Fruit fly (Drosophila melanogaster) whole organism, embryonic: Measurements from ENCODE around the gene prtp.

Experiments used
- CG10543 ChIP-seq: fragments of 200-800 bp; sonication (Bioruptor generic); optimal IDR thresholded peaks from 3 replicates; lab custom pipeline; 2017; ENCODE audit warnings: missing biosample characterization, mild to moderate bottlenecking, missing genetic modification characterization, moderate library complexity
- CG15011 ChIP-seq: fragments of 200-800 bp; sonication (Bioruptor generic); optimal IDR thresholded peaks from 3 replicates; lab custom pipeline; 2018; ENCODE audit warnings: missing biosample characterization, mild to moderate bottlenecking, missing genetic modification characterization
- CG2202 ChIP-seq: fragments of 200-800 bp; sonication (Bioruptor generic); optimal IDR thresholded peaks from 2 replicates; lab custom pipeline; 2018; ENCODE audit warnings: missing biosample characterization, mild to moderate bottlenecking, missing genetic modification characterization
- CG2678 ChIP-seq: fragments of 200-800 bp; sonication (Bioruptor generic); optimal IDR thresholded peaks from 3 replicates; lab custom pipeline; 2019; ENCODE audit warnings: missing biosample characterization, mild to moderate bottlenecking, missing genetic modification characterization, moderate library complexity
- CG31388 ChIP-seq: fragments of 200-800 bp; sonication (Bioruptor generic); optimal IDR thresholded peaks from 2 replicates; lab custom pipeline; 2016; ENCODE audit warnings: missing biosample characterization, missing genetic modification characterization
- CG31441 ChIP-seq: fragments of 200-800 bp; sonication (Bioruptor generic); IDR thresholded peaks from 2 replicates; pipeline ENCODE4 v1.3.6; 2022; ENCODE audit warnings: missing biosample characterization, missing genetic modification characterization
- CG32772 ChIP-seq: fragments of 200-800 bp; sonication (Bioruptor generic); IDR thresholded peaks from 2 replicates; pipeline ENCODE4 v1.3.6; 2022; ENCODE audit warnings: missing biosample characterization, missing genetic modification characterization
- CG33557 ChIP-seq: fragments of 200-800 bp; sonication (Bioruptor generic); optimal IDR thresholded peaks from 2 replicates; lab custom pipeline; 2019; ENCODE audit warnings: missing biosample characterization, mild to moderate bottlenecking, missing genetic modification characterization, moderate library complexity
- CG34422 ChIP-seq: fragments of 200-800 bp; sonication (Bioruptor generic); IDR thresholded peaks from 3 replicates; pipeline ENCODE4 v1.3.6; 2022; ENCODE audit warnings: missing biosample characterization, missing genetic modification characterization
- CG3995 ChIP-seq: fragments of 200-800 bp; sonication (Bioruptor generic); optimal IDR thresholded peaks from 3 replicates; lab custom pipeline; 2016; ENCODE audit warnings: missing biosample characterization, missing genetic modification characterization
- CG4282 ChIP-seq: fragments of 200-800 bp; sonication (Bioruptor generic); optimal IDR thresholded peaks from 2 replicates; lab custom pipeline; 2016; ENCODE audit warnings: missing biosample characterization, missing genetic modification characterization
- CG4730 ChIP-seq: fragments of 200-800 bp; sonication (Bioruptor generic); IDR thresholded peaks from 2 replicates; pipeline ENCODE4 v1.3.6; 2022; ENCODE audit warnings: missing biosample characterization, missing genetic modification characterization
- CG6765 ChIP-seq: fragments of 200-800 bp; sonication (Bioruptor generic); optimal IDR thresholded peaks from 3 replicates; lab custom pipeline; 2017; ENCODE audit warnings: missing biosample characterization, mild to moderate bottlenecking, missing genetic modification characterization
- CG8089 ChIP-seq: fragments of 200-800 bp; sonication (Bioruptor generic); optimal IDR thresholded peaks from 3 replicates; lab custom pipeline; 2016; ENCODE audit warnings: missing biosample characterization, missing genetic modification characterization
- D19A ChIP-seq: fragments of 200-800 bp; optimal IDR thresholded peaks from 3 replicates; lab custom pipeline; 2019; ENCODE audit warnings: missing biosample characterization, mild to moderate bottlenecking, missing genetic modification characterization, moderate library complexity
- Deaf1 ChIP-seq: fragments of 200-800 bp; optimal IDR thresholded peaks from 3 replicates; lab custom pipeline; 2019; ENCODE audit warnings: missing biosample characterization, mild to moderate bottlenecking, missing genetic modification characterization, moderate library complexity
- Doc3 ChIP-seq: fragments of 200-800 bp; sonication (Bioruptor generic); IDR thresholded peaks from 3 replicates; pipeline ENCODE4 v1.3.6; 2022; ENCODE audit warnings: missing biosample characterization, missing genetic modification characterization; ENCODE audit not compliant: partially characterized antibody
- Fer2 ChIP-seq: fragments of 200-800 bp; sonication (Bioruptor generic); optimal IDR thresholded peaks from 2 replicates; lab custom pipeline; 2018; ENCODE audit warnings: missing biosample characterization, mild to moderate bottlenecking, missing genetic modification characterization, moderate library complexity
- H15 ChIP-seq: fragments of 200-800 bp; sonication (Bioruptor generic); IDR thresholded peaks from 3 replicates; pipeline ENCODE4 v1.3.6; 2022; ENCODE audit warnings: missing biosample characterization, missing genetic modification characterization
- Hand ChIP-seq: fragments of 200-800 bp; sonication (Bioruptor generic); optimal IDR thresholded peaks from 2 replicates; lab custom pipeline; 2017; ENCODE audit warnings: mild to moderate bottlenecking, missing biosample characterization, missing genetic modification reagents, missing genetic modification characterization
- Lhr ChIP-seq: fragments of 200-800 bp; sonication (Bioruptor generic); optimal IDR thresholded peaks from 3 replicates; lab custom pipeline; 2017; ENCODE audit warnings: mild to moderate bottlenecking, missing biosample characterization, missing genetic modification reagents, missing genetic modification characterization
- Mes4 ChIP-seq: fragments of 200-800 bp; sonication (Bioruptor generic); optimal IDR thresholded peaks from 2 replicates; lab custom pipeline; 2016; ENCODE audit warnings: missing biosample characterization, missing genetic modification characterization
- Sin3A ChIP-seq: fragments of >200 bp; optimal IDR thresholded peaks from 2 replicates; lab custom pipeline; 2018
- YL-1 ChIP-seq: fragments of 200-800 bp; sonication (Bioruptor generic); optimal IDR thresholded peaks from 3 replicates; lab custom pipeline; 2017; ENCODE audit warnings: missing biosample characterization, mild to moderate bottlenecking, missing genetic modification characterization
- bbx ChIP-seq: fragments of 200-800 bp; sonication (Bioruptor generic); IDR thresholded peaks from 2 replicates; pipeline ENCODE4 v1.3.6; 2022; ENCODE audit warnings: missing biosample characterization, missing genetic modification characterization; ENCODE audit not compliant: partially characterized antibody
- chif ChIP-seq, 2 experiments: fragments of 200-800 bp; sonication (Bioruptor generic); optimal IDR thresholded peaks; 3 replicates each; lab custom pipeline; 2016; ENCODE audit warnings: missing biosample characterization in 2 of 2, missing genetic modification characterization in 2 of 2
- cwo ChIP-seq: fragments of 200-800 bp; sonication (Bioruptor generic); optimal IDR thresholded peaks from 3 replicates; lab custom pipeline; 2017; ENCODE audit warnings: missing biosample characterization, missing genetic modification characterization, mild to moderate bottlenecking, moderate library complexity, missing genetic modification reagents
- fd64A ChIP-seq: fragments of 200-800 bp; sonication (Bioruptor generic); optimal IDR thresholded peaks from 3 replicates; lab custom pipeline; 2018; ENCODE audit warnings: missing biosample characterization, mild to moderate bottlenecking, missing genetic modification characterization
- gt ChIP-seq: fragments of 200-800 bp; sonication (Bioruptor generic); IDR thresholded peaks from 2 replicates; pipeline ENCODE4 v1.3.6; 2022; ENCODE audit warnings: missing biosample characterization, missing genetic modification characterization
- ind ChIP-seq: fragments of 200-800 bp; sonication (Bioruptor generic); optimal IDR thresholded peaks from 3 replicates; lab custom pipeline; 2016; ENCODE audit warnings: missing biosample characterization, missing genetic modification characterization
- jigr1 ChIP-seq: fragments of 200-800 bp; sonication (Bioruptor generic); IDR thresholded peaks from 3 replicates; pipeline ENCODE4 v1.3.6; 2022; ENCODE audit warnings: missing biosample characterization, missing genetic modification characterization
- lab ChIP-seq: fragments of 200-800 bp; sonication (Bioruptor generic); optimal IDR thresholded peaks from 3 replicates; lab custom pipeline; 2017; ENCODE audit warnings: missing biosample characterization, missing genetic modification characterization, mild to moderate bottlenecking, moderate library complexity, missing genetic modification reagents
- lilli ChIP-seq: fragments of 200-800 bp; sonication (Bioruptor generic); optimal IDR thresholded peaks from 3 replicates; lab custom pipeline; 2016; ENCODE audit warnings: missing biosample characterization, missing genetic modification characterization
- mam ChIP-seq: fragments of 200-800 bp; sonication (Bioruptor generic); optimal IDR thresholded peaks from 3 replicates; lab custom pipeline; 2016; ENCODE audit warnings: missing biosample characterization, missing genetic modification characterization
- mirr ChIP-seq: fragments of 200-800 bp; sonication (Bioruptor generic); optimal IDR thresholded peaks from 3 replicates; lab custom pipeline; 2018; ENCODE audit warnings: missing biosample characterization, mild to moderate bottlenecking, missing genetic modification characterization
- nom ChIP-seq: fragments of 200-800 bp; sonication (Bioruptor generic); optimal IDR thresholded peaks from 2 replicates; lab custom pipeline; 2017; ENCODE audit warnings: missing biosample characterization, missing genetic modification characterization, mild to moderate bottlenecking, moderate library complexity, missing genetic modification reagents
- psq ChIP-seq: fragments of 200-800 bp; sonication (Bioruptor generic); optimal IDR thresholded peaks from 2 replicates; lab custom pipeline; 2017; ENCODE audit warnings: missing biosample characterization, missing genetic modification characterization
- scrt ChIP-seq: fragments of 200-800 bp; sonication (Bioruptor generic); optimal IDR thresholded peaks from 2 replicates; lab custom pipeline; 2018; ENCODE audit warnings: missing biosample characterization, mild to moderate bottlenecking, missing genetic modification characterization, moderate library complexity
- sens ChIP-seq: fragments of 200-800 bp; sonication (Bioruptor generic); peaks from one replicate; lab custom pipeline; 2016; ENCODE audit warnings: missing biosample characterization, missing genetic modification characterization
- seq ChIP-seq: fragments of 200-800 bp; sonication (Bioruptor generic); IDR thresholded peaks from 2 replicates; pipeline ENCODE4 v1.3.6; 2022; ENCODE audit warnings: missing biosample characterization, missing genetic modification characterization
- slbo ChIP-seq: fragments of 200-800 bp; sonication (Bioruptor generic); IDR thresholded peaks from 2 replicates; pipeline ENCODE4 v1.3.6; 2022; ENCODE audit warnings: missing biosample characterization, missing genetic modification characterization
- slp2 ChIP-seq: fragments of 200-800 bp; sonication (Bioruptor generic); optimal IDR thresholded peaks from 2 replicates; lab custom pipeline; 2016; ENCODE audit warnings: missing biosample characterization, missing genetic modification characterization
- tgo ChIP-seq: fragments of 200-800 bp; sonication (Bioruptor generic); IDR thresholded peaks from 3 replicates; pipeline ENCODE4 v1.3.6; 2022; ENCODE audit warnings: missing biosample characterization, missing genetic modification characterization
- tll ChIP-seq, 2 experiments: fragments of 200-800 bp in 1 of 2; fragments of >200 bp in 1 of 2; sonication (Bioruptor generic) in 1 of 2; optimal IDR thresholded peaks; 2 replicates each; lab custom pipeline; 2017 to 2019; ENCODE audit warnings: missing biosample characterization in 2 of 2, missing genetic modification characterization in 2 of 2, mild to moderate bottlenecking in 1 of 2, moderate library complexity in 1 of 2
- z ChIP-seq: fragments of 200-800 bp; sonication (Bioruptor generic); IDR thresholded peaks from 3 replicates; pipeline ENCODE4 v1.3.6; 2022; ENCODE audit warnings: missing biosample characterization, missing genetic modification characterization
- zen ChIP-seq: fragments of 200-800 bp; sonication (Bioruptor generic); optimal IDR thresholded peaks from 3 replicates; lab custom pipeline; 2018; ENCODE audit warnings: missing biosample characterization, mild to moderate bottlenecking, missing genetic modification characterization, moderate library complexity
- zen2 ChIP-seq: fragments of 200-800 bp; sonication (Bioruptor generic); IDR thresholded peaks from 3 replicates; pipeline ENCODE4 v1.3.6; 2022; ENCODE audit warnings: missing biosample characterization, missing genetic modification characterization; ENCODE audit not compliant: partially characterized antibody

The prtp gene

dm6 chrX:11713808-11714528 lies 2.6 kb upstream of the prtp start (continued):
- TF ChIP-seq cwo (no peak), Mes4 (GFP tag; lab: Kevin White, UChicago) (no peak), sens (GFP tag; lab: Kevin White, UChicago) (peak; percentile 69), CG4282 (GFP tag; lab: Kevin White, UChicago) (no peak), CG3995 (GFP tag; lab: Kevin White, UChicago) (no peak), CG32772 (GFP tag; lab: Robert Waterston, UW) (no peak), nom (GFP tag; lab: Kevin White, UChicago) (peak; percentile 65), YL-1 (GFP tag; lab: Kevin White, UChicago) (peak; percentile 52), Deaf1 (tag; lab: Kevin White, UChicago) (peak; percentile 45), lab (GFP tag; lab: Kevin White, UChicago) (peak; percentile 33), seq (GFP tag; lab: Robert Waterston, UW) (no peak), CG34422 (peak; percentile 16; the same call in 1 of the 3 replicates), mirr (GFP tag; lab: Kevin White, UChicago) (peak; percentile 66), CG10543 (GFP tag; lab: Kevin White, UChicago) (peak; percentile 61), tll (GFP tag; optimal IDR thresholded peaks at IDR 0.05; lab: Kevin White, UChicago) (no peak), CG31441 (GFP tag; lab: Robert Waterston, UW) (no peak), tgo (GFP tag; lab: Robert Waterston, UW) (no peak)

- TF ChIP-seq zen2 (GFP tag; lab: Robert Waterston, UW) (no peak), chif (GFP tag; optimal IDR thresholded peaks at IDR 0.05; lab: Kevin White, UChicago) (peak in 1 of 2 experiments; percentile 43), z (GFP tag; lab: Robert Waterston, UW) (peak; percentile 43; the same call in 1 of the 3 replicates), bbx (GFP tag; lab: Robert Waterston, UW) (peak; percentile 35; the same call in 1 of the 2 replicates), CG15011 (GFP tag; lab: Kevin White, UChicago) (peak; percentile 38), CG8089 (GFP tag; lab: Kevin White, UChicago) (peak; percentile 40), Fer2 (tag; lab: Kevin White, UChicago) (no peak), jigr1 (no peak; the same call in 2 of the 3 replicates), Doc3 (no peak), ind (GFP tag; lab: Kevin White, UChicago) (peak; percentile 50), lilli (GFP tag; lab: Kevin White, UChicago) (peak; percentile 50), scrt (peak; percentile 37), CG6765 (GFP tag; lab: Kevin White, UChicago) (peak; percentile 1), mam (GFP tag; lab: Kevin White, UChicago) (peak; percentile 48), Sin3A (lab: Kevin White, UChicago) (no peak), CG32772 (GFP tag; lab: Robert Waterston, UW) (peak; percentile 53), H15 (GFP tag; lab: Robert Waterston, UW) (peak; percentile 64; the same call in 2 of the 3 replicates), Lhr (GFP tag; lab: Kevin White, UChicago) (peak; percentile 40), zen (tag; lab: Kevin White, UChicago) (no peak), CG33557 (no peak), Hand (GFP tag; lab: Kevin White, UChicago) (no peak), D19A (tag; lab: Kevin White, UChicago) (peak; percentile 77), CG31388 (GFP tag; lab: Kevin White, UChicago) (no peak), gt (0 out of 2 replicates have a peak, but pooled peaks have one; percentile 18), psq (GFP tag; lab: Kevin White, UChicago) (peak; percentile 95), CG4730 (GFP tag; lab: Robert Waterston, UW) (peak; percentile 65), fd64A (no peak), slbo (peak; percentile 84), CG2678 (tag; lab: Kevin White, UChicago) (peak; percentile 77), slp2 (GFP tag; lab: Kevin White, UChicago) (peak; percentile 64), CG2202 (tag; lab: Kevin White, UChicago) (no peak)
Observed at dm6 chrX:11714529-11715262, 1.9 kb upstream of the prtp start.
